Fruit fly (Drosophila melanogaster) S2 (cell line): ENCODE measurements around the gene NimB2.

Experiments
- CG8478 ChIP-seq: fragments of >200 bp; optimal IDR thresholded peaks from 2 replicates; lab custom pipeline; 2018
- CTCF ChIP-seq, 2 experiments: fragments of >200 bp; optimal IDR thresholded peaks; 2 replicates each; lab custom pipeline; 2018

DNA sequence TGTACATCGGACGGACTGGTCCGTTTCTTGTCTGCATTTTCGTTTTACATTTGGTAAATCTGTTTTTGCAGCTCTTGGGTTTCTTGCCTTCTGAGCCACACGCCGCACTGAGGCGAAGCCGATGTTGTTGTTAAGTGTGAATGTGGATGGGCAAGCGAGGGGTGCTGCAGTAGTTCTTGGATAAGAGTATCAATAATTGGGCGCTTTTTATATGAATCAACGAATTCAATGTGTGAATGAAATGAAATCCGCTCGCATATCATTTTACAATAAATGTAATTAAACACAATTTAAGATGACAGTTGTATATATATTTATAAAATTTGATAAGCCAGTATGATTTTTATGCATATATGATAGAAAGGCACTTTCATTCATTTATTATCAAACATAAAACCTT is 38.4 kb downstream of the NimB2 start:
- TF ChIP-seq CG8478 (no peak), CTCF (optimal IDR thresholded peaks at IDR 0.05; lab: Kevin White, UChicago) (no peak)
